Fruit fly (Drosophila melanogaster): ENCODE measurements around the gene Nepl8.

- no peak for TF ChIP-seq CG17829 (tag; optimal IDR thresholded peaks at IDR 0.05)
- TF ChIP-seq CG1233 (GFP tag; optimal IDR thresholded peaks at IDR 0.05): no peak
- no peak for TF ChIP-seq CG16779 (GFP tag; IDR thresholded peaks at IDR 0.05)
- no peak for TF ChIP-seq esg (GFP tag; conservative IDR thresholded peaks at IDR 0.05)
- TF ChIP-seq Dip3 (GFP tag; optimal IDR thresholded peaks at IDR 0.05): no peak
- no peak for TF ChIP-seq wek (GFP tag; optimal IDR thresholded peaks at IDR 0.05)
- TF ChIP-seq CG4328 (GFP tag; optimal IDR thresholded peaks at IDR 0.05): no peak
- no peak for TF ChIP-seq wor (GFP tag; IDR thresholded peaks at IDR 0.05)
- no peak for TF ChIP-seq cwo (GFP tag; optimal IDR thresholded peaks at IDR 0.05)
Observed at dm6 chr2L:16536501-16536900, 48.6 kb downstream of the Nepl8 start.

All from whole organism, embryonic.